Worm (Caenorhabditis elegans) whole organism, L4 larva: ENCODE results near the gene W06D11.2.

Experiments
- T20F7.1 ChIP-seq: fragments of 200-800 bp; sonication (Bioruptor generic); optimal IDR thresholded peaks from 2 replicates; lab custom pipeline; 2018; ENCODE audit warnings: mild to moderate bottlenecking, missing genetic modification characterization, missing compliant biosample characterization
- ces-1 ChIP-seq: fragments of 150-350 bp; sonication (generic microtip); optimal IDR thresholded peaks from 4 replicates; lab custom pipeline; 2014; ENCODE audit warnings: missing biosample characterization, missing genetic modification reagents, missing genetic modification characterization
- daf-8 ChIP-seq: fragments of 200-800 bp; sonication (Bioruptor generic); IDR thresholded peaks from 2 replicates; pipeline ENCODE4 v1.3.6; 2022; ENCODE audit warnings: missing genetic modification characterization, missing compliant biosample characterization
- dve-1 ChIP-seq: sonication (generic microtip); optimal IDR thresholded peaks from 2 replicates; lab custom pipeline; 2017; ENCODE audit warnings: antibody characterized with exemption, mild to moderate bottlenecking, missing genetic modification characterization, missing compliant biosample characterization; ENCODE audit not compliant: insufficient read depth
- egl-27 ChIP-seq: sonication (generic microtip); optimal IDR thresholded peaks from 3 replicates; lab custom pipeline; 2017; ENCODE audit warnings: missing biosample characterization, missing genetic modification reagents, missing genetic modification characterization
- fkh-10 ChIP-seq: fragments of 150-350 bp; optimal IDR thresholded peaks from 2 replicates; lab custom pipeline; 2014; ENCODE audit warnings: missing biosample characterization, missing genetic modification reagents, missing genetic modification characterization
- lin-15B ChIP-seq: fragments of 150-350 bp; sonication (generic microtip); optimal IDR thresholded peaks from 3 replicates; lab custom pipeline; 2014; ENCODE audit warnings: missing biosample characterization, missing genetic modification characterization
- mep-1 ChIP-seq: fragments of 150-350 bp; sonication (generic microtip); optimal IDR thresholded peaks from 3 replicates; lab custom pipeline; 2014; ENCODE audit warnings: missing biosample characterization, missing genetic modification characterization
- nhr-10 ChIP-seq: fragments of 150-350 bp; optimal IDR thresholded peaks from 2 replicates; lab custom pipeline; 2014; ENCODE audit warnings: missing biosample characterization, missing genetic modification characterization
- nhr-6 ChIP-seq: fragments of 150-350 bp; optimal IDR thresholded peaks from 2 replicates; lab custom pipeline; 2014; ENCODE audit warnings: missing biosample characterization, missing genetic modification characterization
- nhr-76 ChIP-seq: fragments of 150-350 bp; optimal IDR thresholded peaks from 2 replicates; lab custom pipeline; 2014; ENCODE audit warnings: missing biosample characterization, missing genetic modification characterization
- unc-62 ChIP-seq, 3 experiments: fragments of 150-350 bp in 1 of 3; sonication (generic microtip); optimal IDR thresholded peaks in 2 of 3; peaks in 1 of 3; 1 replicate in 1 of 3; 2 replicates in 2 of 3; lab custom pipeline; 2014 to 2017; ENCODE audit warnings: missing biosample characterization in 3 of 3, missing genetic modification characterization in 3 of 3, missing genetic modification reagents in 3 of 3, missing genotype in 1 of 3
- zfp-2 ChIP-seq: sonication (generic microtip); optimal IDR thresholded peaks from 2 replicates; lab custom pipeline; 2016; ENCODE audit warnings: mild to moderate bottlenecking, missing genetic modification characterization, missing compliant biosample characterization
- ztf-11 ChIP-seq: fragments of 150-350 bp; optimal IDR thresholded peaks from 2 replicates; lab custom pipeline; 2014; ENCODE audit warnings: missing biosample characterization, missing genetic modification characterization

DNA sequence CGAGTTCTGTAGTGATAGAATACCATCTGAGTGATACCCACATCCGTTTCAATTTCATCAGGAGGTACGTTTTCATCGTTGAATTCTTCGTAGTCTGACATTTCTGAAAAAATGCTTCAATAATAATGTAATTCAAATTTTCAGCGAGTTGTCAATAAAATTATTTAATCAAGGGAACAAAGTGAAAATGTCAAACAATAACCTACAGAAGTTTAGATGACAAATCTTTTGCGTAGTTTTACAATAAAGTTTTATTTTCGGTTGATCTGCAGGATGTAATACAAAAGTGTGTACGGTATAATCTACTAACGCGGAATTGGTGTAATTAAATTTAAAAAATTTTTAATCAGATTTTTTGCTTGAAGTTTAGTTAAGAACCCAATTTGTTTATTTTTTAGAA is 8.3 kb downstream of the W06D11.2 start, which contains the start of gene C04B4.5:
- TF ChIP-seq egl-27 (tag; lab: Kevin White, UChicago), result no peak
- no peak for TF ChIP-seq T20F7.1 (GFP tag; lab: Kevin White, UChicago)
- TF ChIP-seq zfp-2, result no peak
- no peak for TF ChIP-seq lin-15B (tag; lab: Kevin White, UChicago)
- no peak for TF ChIP-seq unc-62 (GFP tag; optimal IDR thresholded peaks at IDR 0.05 in 1 of 2; lab: Kevin White, UChicago)
- TF ChIP-seq unc-62 (tag; optimal IDR thresholded peaks at IDR 0.05; lab: Kevin White, UChicago), result no peak
- no peak for TF ChIP-seq ces-1
- no peak for TF ChIP-seq nhr-76
- no peak for TF ChIP-seq nhr-10 (tag; lab: Kevin White, UChicago)
- TF ChIP-seq mep-1 (tag; lab: Kevin White, UChicago), result no peak
- no peak for TF ChIP-seq ztf-11 (tag; lab: Kevin White, UChicago)
- TF ChIP-seq nhr-6, result no peak
- no peak for TF ChIP-seq fkh-10 (GFP tag; lab: Kevin White, UChicago)
- TF ChIP-seq daf-8, result no peak
- TF ChIP-seq dve-1, result no peak
